Fruit fly (Drosophila melanogaster): Measurements from ENCODE around the gene Prp31.
A peak's percentile ranks its signal among the peaks of the same experiment; 100 is the strongest.

DNA sequence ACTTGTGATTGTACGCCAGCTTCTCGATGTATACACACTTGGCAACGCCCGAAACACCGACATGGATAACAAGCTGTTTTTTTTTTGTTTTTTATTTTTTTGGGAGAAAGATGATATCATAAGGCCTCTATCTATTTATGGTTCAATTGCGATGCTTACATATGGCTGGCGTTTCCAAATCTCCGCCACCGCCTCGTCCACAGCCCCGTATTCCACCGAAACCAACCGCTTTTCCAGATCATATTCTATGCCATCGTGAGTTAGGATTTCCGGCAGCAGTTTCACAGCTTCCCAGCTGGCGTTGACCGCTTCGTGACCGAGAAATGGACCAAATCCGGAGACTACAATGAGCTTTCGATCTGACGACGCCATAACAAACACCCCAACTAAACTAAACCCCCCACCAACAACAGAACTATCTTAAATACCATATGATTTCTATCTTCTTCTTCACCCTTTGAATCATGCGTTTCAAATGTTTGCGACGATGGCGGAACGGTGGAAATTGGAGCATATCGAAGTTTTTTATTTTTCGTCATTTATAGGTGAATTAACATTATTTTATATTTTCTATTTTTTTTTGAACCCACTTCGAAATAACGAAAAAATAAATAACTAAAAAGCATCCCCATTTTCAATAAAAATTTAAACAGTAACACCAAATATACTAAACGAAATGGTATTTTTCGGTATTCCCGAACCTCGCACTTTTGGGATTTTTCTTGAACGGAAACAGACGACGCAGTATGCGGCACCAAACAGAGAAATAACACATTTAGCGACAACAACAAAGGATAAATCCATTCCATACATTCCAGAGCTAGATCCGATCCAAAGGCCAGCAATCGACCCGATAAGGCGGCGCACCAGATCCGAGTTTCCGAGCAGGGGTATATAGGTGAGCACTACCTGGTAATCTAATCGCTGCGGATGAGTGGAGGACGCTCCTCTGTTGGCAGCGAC is 15.0 kb upstream of the Prp31 start, which contains the start of the genes CG32147 and Pex3:
- TF ChIP-seq tj (GFP tag; optimal IDR thresholded peaks at IDR 0.05) (peak; percentile 18), CG7101 (tag; optimal IDR thresholded peaks at IDR 0.05) (no peak)
